Fruit fly (Drosophila melanogaster) whole organism, pupa: Measurements from ENCODE around the gene CG11279.

Experiments used
- CG14655 ChIP-seq: fragments of 200-800 bp; sonication (Bioruptor generic); optimal IDR thresholded peaks from 3 replicates; lab custom pipeline; 2017; ENCODE audit warnings: mild to moderate bottlenecking, missing biosample characterization, missing genetic modification reagents, missing genetic modification characterization
- CG4496 ChIP-seq: fragments of 200-800 bp; sonication (Bioruptor generic); IDR thresholded peaks from 3 replicates; pipeline ENCODE4 v1.3.6; 2022; ENCODE audit warnings: missing biosample characterization, missing genetic modification characterization
- EcR ChIP-seq: fragments of 200-800 bp; sonication (Bioruptor generic); optimal IDR thresholded peaks from 3 replicates; lab custom pipeline; 2019; ENCODE audit warnings: missing biosample characterization, missing genetic modification characterization, mild to moderate bottlenecking, moderate library complexity, missing genetic modification reagents

DNA sequence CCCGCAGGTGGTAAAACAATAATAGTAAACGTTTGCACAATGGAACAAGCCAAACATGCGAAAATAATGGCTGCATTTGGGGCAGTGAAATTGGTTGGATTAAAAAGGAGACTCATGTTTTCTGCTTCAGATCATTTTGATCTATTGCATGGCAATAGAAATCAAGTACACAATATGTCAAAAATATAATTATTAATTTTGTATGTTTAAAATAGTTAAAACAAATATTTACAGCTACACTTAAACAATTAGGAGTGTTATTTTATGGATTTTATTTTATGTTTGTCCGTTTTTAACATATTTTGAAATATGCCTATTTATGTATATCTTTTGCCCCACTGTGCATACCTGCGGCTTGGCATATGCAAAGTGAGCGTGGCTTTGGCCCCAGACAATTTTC is 19.4 kb downstream of the CG11279 start:
- no peak for TF ChIP-seq EcR (GFP tag; lab: Kevin White, UChicago)
- no peak for TF ChIP-seq CG4496 (GFP tag; lab: Robert Waterston, UW)
- peak; percentile 31 for TF ChIP-seq CG14655 (GFP tag; lab: Kevin White, UChicago)
